Fruit fly (Drosophila melanogaster): ENCODE measurements around the gene Arpc3B.

dm6 chrX:17109673-17110072 lies 4.0 kb upstream of the Arpc3B start:
- TF ChIP-seq CG3726 (GFP tag; IDR thresholded peaks at IDR 0.05) (no peak), CG31224 (GFP tag; IDR thresholded peaks at IDR 0.05) (no peak), CG32772 (GFP tag; IDR thresholded peaks at IDR 0.05) (no peak), dmrt99B (tag; optimal IDR thresholded peaks at IDR 0.05) (no peak), HLHmδ (GFP tag; optimal IDR thresholded peaks at IDR 0.05) (no peak), tio (GFP tag; optimal IDR thresholded peaks at IDR 0.05) (no peak), CG2199 (GFP tag; IDR thresholded peaks at IDR 0.05) (no peak), CG8478 (optimal IDR thresholded peaks at IDR 0.05) (no peak), Hr3 (GFP tag; optimal IDR thresholded peaks at IDR 0.05) (no peak), CG2116 (GFP tag; optimal IDR thresholded peaks at IDR 0.05) (no peak), CG8388 (GFP tag; optimal IDR thresholded peaks at IDR 0.05) (no peak)

Measured in whole organism, embryonic.